Worm (Caenorhabditis elegans) whole organism, young adult: ENCODE results near the gene F46H5.3.

ENCODE experiments used
- bed-2 ChIP-seq: fragments of 200-800 bp; sonication (Bioruptor generic); IDR thresholded peaks from 2 replicates; pipeline ENCODE4 v1.3.6; 2022; ENCODE audit warnings: missing genetic modification reagents, missing genetic modification characterization, missing compliant biosample characterization
- lin-35 ChIP-seq, 3 experiments: fragments of 150-350 bp in 2 of 3; sonication (generic microtip) in 1 of 3; optimal IDR thresholded peaks; 2 replicates each; lab custom pipeline; 2014 to 2018; ENCODE audit warnings: missing biosample characterization in 3 of 3, missing genetic modification characterization in 3 of 3, missing genetic modification reagents in 3 of 3
- pbrm-1 ChIP-seq: fragments of 200-800 bp; sonication (Bioruptor generic); IDR thresholded peaks from 2 replicates; pipeline ENCODE4 v1.3.6; 2022; ENCODE audit warnings: missing genetic modification reagents, missing genetic modification characterization, missing compliant biosample characterization
- tbp1 ChIP-seq: fragments of 200-800 bp; sonication (Bioruptor generic); optimal IDR thresholded peaks from 2 replicates; lab custom pipeline; 2018; ENCODE audit warnings: mild to moderate bottlenecking, missing genetic modification characterization, missing compliant biosample characterization

- TF ChIP-seq bed-2 (GFP tag; lab: Robert Waterston, UW): no peak
- no peak for TF ChIP-seq lin-35 (GFP tag; optimal IDR thresholded peaks at IDR 0.05; lab: Kevin White, UChicago)
- no peak for TF ChIP-seq tbp1
- no peak for TF ChIP-seq pbrm-1 (GFP tag; lab: Robert Waterston, UW)
Measured at ce11 chrX:7236717-7237116, 1.7 kb downstream of the F46H5.3 start.
